Fruit fly (Drosophila melanogaster) whole organism, embryonic: ENCODE results near the gene Fit2.

ENCODE experiments used
- CG10565 ChIP-seq: fragments of 200-800 bp; sonication (Bioruptor generic); optimal IDR thresholded peaks from 3 replicates; lab custom pipeline; 2016; ENCODE audit warnings: missing biosample characterization, mild to moderate bottlenecking, missing genetic modification characterization
- CG11085 ChIP-seq: fragments of 200-800 bp; sonication (Bioruptor generic); IDR thresholded peaks from 2 replicates; pipeline ENCODE4 v1.3.6; 2022; ENCODE audit warnings: missing biosample characterization, missing genetic modification characterization
- CG12744 ChIP-seq: fragments of 200-800 bp; sonication (Bioruptor generic); optimal IDR thresholded peaks from 2 replicates; lab custom pipeline; 2016; ENCODE audit warnings: missing biosample characterization, missing genetic modification characterization
- CG13287 ChIP-seq: fragments of 200-800 bp; sonication (Bioruptor generic); IDR thresholded peaks from 2 replicates; pipeline ENCODE4 v1.3.6; 2022; ENCODE audit warnings: missing biosample characterization, missing genetic modification characterization; ENCODE audit not compliant: partially characterized antibody
- CG14050 ChIP-seq: fragments of 200-800 bp; sonication (Bioruptor generic); IDR thresholded peaks from 3 replicates; pipeline ENCODE4 v1.3.6; 2022; ENCODE audit warnings: missing biosample characterization, missing genetic modification characterization
- CG17186 ChIP-seq: fragments of 200-800 bp; sonication (Bioruptor generic); optimal IDR thresholded peaks from 3 replicates; lab custom pipeline; 2017; ENCODE audit warnings: missing biosample characterization, missing genetic modification reagents, missing genetic modification characterization
- CG18619 ChIP-seq: fragments of 200-800 bp; sonication (Bioruptor generic); optimal IDR thresholded peaks from 3 replicates; lab custom pipeline; 2017; ENCODE audit warnings: missing biosample characterization, mild to moderate bottlenecking, missing genetic modification characterization
- CG2199 ChIP-seq: fragments of 200-800 bp; sonication (Bioruptor generic); IDR thresholded peaks from 3 replicates; pipeline ENCODE4 v1.3.6; 2022; ENCODE audit warnings: missing biosample characterization, missing genetic modification characterization
- CG2202 ChIP-seq: fragments of 200-800 bp; sonication (Bioruptor generic); optimal IDR thresholded peaks from 2 replicates; lab custom pipeline; 2018; ENCODE audit warnings: missing biosample characterization, mild to moderate bottlenecking, missing genetic modification characterization
- CG2712 ChIP-seq: fragments of 200-800 bp; optimal IDR thresholded peaks from 3 replicates; lab custom pipeline; 2019; ENCODE audit warnings: missing biosample characterization, mild to moderate bottlenecking, missing genetic modification characterization, moderate library complexity
- CG30431 ChIP-seq: fragments of 200-800 bp; sonication (Bioruptor generic); optimal IDR thresholded peaks from 2 replicates; lab custom pipeline; 2017; ENCODE audit warnings: missing biosample characterization, missing genetic modification characterization
- CG3407 ChIP-seq: fragments of 200-800 bp; sonication (Bioruptor generic); optimal IDR thresholded peaks from 2 replicates; lab custom pipeline; 2018; ENCODE audit warnings: missing biosample characterization, mild to moderate bottlenecking, missing genetic modification characterization
- CG3726 ChIP-seq: fragments of 200-800 bp; sonication (Bioruptor generic); IDR thresholded peaks from 3 replicates; pipeline ENCODE4, ENCODE4 v1.3.6; 2022; ENCODE audit warnings: missing biosample characterization, missing genetic modification characterization
- CG3838 ChIP-seq: fragments of 200-800 bp; sonication (Bioruptor generic); optimal IDR thresholded peaks from 3 replicates; lab custom pipeline; 2016; ENCODE audit warnings: missing biosample characterization, missing genetic modification characterization
- CG4617 ChIP-seq: fragments of 200-800 bp; sonication (Bioruptor generic); optimal IDR thresholded peaks from 3 replicates; lab custom pipeline; 2016; ENCODE audit warnings: missing biosample characterization, missing genetic modification characterization, borderline replicate concordance
- CG6854 ChIP-seq: fragments of 200-800 bp; sonication (Bioruptor generic); optimal IDR thresholded peaks from 3 replicates; lab custom pipeline; 2017; ENCODE audit warnings: missing biosample characterization, mild to moderate bottlenecking, missing genetic modification characterization
- CG7271 ChIP-seq: fragments of 200-800 bp; sonication (Bioruptor generic); optimal IDR thresholded peaks from 2 replicates; lab custom pipeline; 2018; ENCODE audit warnings: missing biosample characterization, mild to moderate bottlenecking, missing genetic modification characterization, moderate library complexity
- CG7556 ChIP-seq: fragments of 200-800 bp; sonication (Bioruptor generic); optimal IDR thresholded peaks from 2 replicates; lab custom pipeline; 2017; ENCODE audit warnings: missing biosample characterization, mild to moderate bottlenecking, missing genetic modification characterization
- CHES-1-like ChIP-seq: fragments of 200-800 bp; sonication (Bioruptor generic); optimal IDR thresholded peaks from 2 replicates; lab custom pipeline; 2016; ENCODE audit warnings: missing biosample characterization, missing genetic modification characterization
- Doc2 ChIP-seq: fragments of 200-800 bp; sonication (Bioruptor generic); IDR thresholded peaks from 2 replicates; pipeline ENCODE4 v1.3.6; 2022; ENCODE audit warnings: missing biosample characterization, missing genetic modification characterization
- Dp ChIP-seq: fragments of 200-800 bp; sonication (Bioruptor generic); optimal IDR thresholded peaks from 2 replicates; lab custom pipeline; 2018; ENCODE audit warnings: missing biosample characterization, mild to moderate bottlenecking, missing genetic modification characterization, moderate library complexity
- Hey ChIP-seq: fragments of 200-800 bp; sonication (Bioruptor generic); optimal IDR thresholded peaks from 3 replicates; lab custom pipeline; 2018; ENCODE audit warnings: missing biosample characterization, mild to moderate bottlenecking, missing genetic modification characterization
- HmgZ ChIP-seq: fragments of 200-800 bp; sonication (Bioruptor generic); optimal IDR thresholded peaks from 2 replicates; lab custom pipeline; 2018; ENCODE audit warnings: missing biosample characterization, mild to moderate bottlenecking, missing genetic modification characterization
- MBD-R2 ChIP-seq: fragments of 200-800 bp; sonication (Bioruptor generic); IDR thresholded peaks from 2 replicates; pipeline ENCODE4 v1.3.6; 2022; ENCODE audit warnings: missing biosample characterization, missing genetic modification characterization
- Max ChIP-seq: fragments of 200-800 bp; sonication (Bioruptor generic); optimal IDR thresholded peaks from 2 replicates; lab custom pipeline; 2016; ENCODE audit warnings: missing biosample characterization, mild to moderate bottlenecking, missing genetic modification characterization
- Med ChIP-seq: fragments of 200-800 bp; sonication (Bioruptor generic); peaks from one replicate; lab custom pipeline; 2016; ENCODE audit warnings: missing biosample characterization, missing genetic modification characterization, mild to moderate bottlenecking, inconsistent platforms, moderate library complexity
- Nf-YB ChIP-seq: fragments of 200-800 bp; sonication (Bioruptor generic); optimal IDR thresholded peaks from 3 replicates; lab custom pipeline; 2019; ENCODE audit warnings: missing biosample characterization, mild to moderate bottlenecking, missing genetic modification characterization, moderate library complexity
- Poxn ChIP-seq: fragments of 200-800 bp; sonication (Bioruptor generic); IDR thresholded peaks from 2 replicates; pipeline ENCODE4 v1.3.6; 2022; ENCODE audit warnings: missing biosample characterization, missing genetic modification characterization
- Six4 ChIP-seq: fragments of 200-800 bp; sonication (Bioruptor generic); optimal IDR thresholded peaks from 2 replicates; lab custom pipeline; 2016; ENCODE audit warnings: missing biosample characterization, missing genetic modification characterization
- Xbp1 ChIP-seq: fragments of 200-800 bp; sonication (Bioruptor generic); optimal IDR thresholded peaks from 3 replicates; lab custom pipeline; 2016; ENCODE audit warnings: missing biosample characterization, mild to moderate bottlenecking, missing genetic modification characterization
- ase ChIP-seq: fragments of 200-800 bp; sonication (Bioruptor generic); IDR thresholded peaks from 3 replicates; pipeline ENCODE4 v1.3.6; 2022; ENCODE audit warnings: missing biosample characterization, missing genetic modification characterization
- cato ChIP-seq: fragments of 200-800 bp; sonication (Bioruptor generic); optimal IDR thresholded peaks from 2 replicates; lab custom pipeline; 2016; ENCODE audit warnings: missing biosample characterization, missing genetic modification characterization, borderline replicate concordance
- croc ChIP-seq: fragments of 200-800 bp; sonication (Bioruptor generic); conservative IDR thresholded peaks from 3 replicates; pipeline ENCODE4 v1.3.6; 2022; ENCODE audit warnings: missing biosample characterization, missing genetic modification characterization
- en ChIP-seq: fragments of 200-800 bp; sonication (Bioruptor generic); optimal IDR thresholded peaks from 2 replicates; lab custom pipeline; 2016; ENCODE audit warnings: missing biosample characterization, missing genetic modification characterization
- fu2 ChIP-seq: fragments of 200-800 bp; sonication (Bioruptor generic); optimal IDR thresholded peaks from 2 replicates; lab custom pipeline; 2016; ENCODE audit warnings: missing biosample characterization, missing genetic modification characterization
- gem ChIP-seq: fragments of 200-800 bp; sonication (Bioruptor generic); optimal IDR thresholded peaks from 2 replicates; lab custom pipeline; 2019; ENCODE audit warnings: missing biosample characterization, mild to moderate bottlenecking, missing genetic modification characterization, moderate library complexity
- grn ChIP-seq: fragments of 200-800 bp; sonication (Bioruptor generic); optimal IDR thresholded peaks from 3 replicates; lab custom pipeline; 2017; ENCODE audit warnings: missing biosample characterization, missing genetic modification characterization
- her ChIP-seq: fragments of 200-800 bp; sonication (Bioruptor generic); optimal IDR thresholded peaks from 2 replicates; lab custom pipeline; 2016; ENCODE audit warnings: missing biosample characterization, missing genetic modification characterization
- jumu ChIP-seq: fragments of 200-800 bp; sonication (Bioruptor generic); optimal IDR thresholded peaks from 3 replicates; lab custom pipeline; 2016; ENCODE audit warnings: missing biosample characterization, missing genetic modification characterization
- klu ChIP-seq: fragments of 200-800 bp; sonication (Bioruptor generic); IDR thresholded peaks from 2 replicates; pipeline ENCODE4 v1.3.6; 2022; ENCODE audit warnings: missing biosample characterization, missing genetic modification characterization
- org-1 ChIP-seq: fragments of 200-800 bp; sonication (Bioruptor generic); optimal IDR thresholded peaks from 2 replicates; lab custom pipeline; 2017; ENCODE audit warnings: missing biosample characterization, missing genetic modification characterization
- pfk ChIP-seq: fragments of 200-800 bp; sonication (Bioruptor generic); optimal IDR thresholded peaks from 2 replicates; lab custom pipeline; 2018; ENCODE audit warnings: missing biosample characterization, mild to moderate bottlenecking, missing genetic modification characterization, moderate library complexity
- prd ChIP-seq, 3 experiments: fragments of >200 bp in 2 of 3; fragments of 200-800 bp in 1 of 3; sonication (Bioruptor generic) in 1 of 3; optimal IDR thresholded peaks in 2 of 3; IDR thresholded peaks in 1 of 3; 2 replicates in 2 of 3; 3 replicates in 1 of 3; pipeline versions ENCODE4 v1.3.6 to Lab custom; 2017 to 2022; ENCODE audit warnings: missing biosample characterization in 1 of 3, missing genetic modification characterization in 1 of 3
- shn ChIP-seq: fragments of 200-800 bp; sonication (Bioruptor generic); optimal IDR thresholded peaks from 3 replicates; lab custom pipeline; 2016; ENCODE audit warnings: missing biosample characterization, missing genetic modification characterization
- slou ChIP-seq: fragments of 200-800 bp; sonication (Bioruptor generic); optimal IDR thresholded peaks from 3 replicates; lab custom pipeline; 2016; ENCODE audit warnings: missing biosample characterization, missing genetic modification characterization
- sqz ChIP-seq: fragments of 200-800 bp; sonication (Bioruptor generic); optimal IDR thresholded peaks from 3 replicates; lab custom pipeline; 2018; ENCODE audit warnings: missing biosample characterization, mild to moderate bottlenecking, missing genetic modification characterization
- stwl ChIP-seq: fragments of 200-800 bp; sonication (Bioruptor generic); optimal IDR thresholded peaks from 3 replicates; lab custom pipeline; 2018; ENCODE audit warnings: missing biosample characterization, mild to moderate bottlenecking, missing genetic modification characterization, moderate library complexity
- unc-4 ChIP-seq: fragments of 200-800 bp; sonication (Bioruptor generic); IDR thresholded peaks from 2 replicates; pipeline ENCODE4 v1.3.6; 2022; ENCODE audit warnings: missing biosample characterization, missing genetic modification characterization; ENCODE audit not compliant: partially characterized antibody
- unpg ChIP-seq: fragments of 200-800 bp; sonication (Bioruptor generic); optimal IDR thresholded peaks from 3 replicates; lab custom pipeline; 2018; ENCODE audit warnings: missing biosample characterization, mild to moderate bottlenecking, missing genetic modification characterization, moderate library complexity

Fit2 gene

DNA sequence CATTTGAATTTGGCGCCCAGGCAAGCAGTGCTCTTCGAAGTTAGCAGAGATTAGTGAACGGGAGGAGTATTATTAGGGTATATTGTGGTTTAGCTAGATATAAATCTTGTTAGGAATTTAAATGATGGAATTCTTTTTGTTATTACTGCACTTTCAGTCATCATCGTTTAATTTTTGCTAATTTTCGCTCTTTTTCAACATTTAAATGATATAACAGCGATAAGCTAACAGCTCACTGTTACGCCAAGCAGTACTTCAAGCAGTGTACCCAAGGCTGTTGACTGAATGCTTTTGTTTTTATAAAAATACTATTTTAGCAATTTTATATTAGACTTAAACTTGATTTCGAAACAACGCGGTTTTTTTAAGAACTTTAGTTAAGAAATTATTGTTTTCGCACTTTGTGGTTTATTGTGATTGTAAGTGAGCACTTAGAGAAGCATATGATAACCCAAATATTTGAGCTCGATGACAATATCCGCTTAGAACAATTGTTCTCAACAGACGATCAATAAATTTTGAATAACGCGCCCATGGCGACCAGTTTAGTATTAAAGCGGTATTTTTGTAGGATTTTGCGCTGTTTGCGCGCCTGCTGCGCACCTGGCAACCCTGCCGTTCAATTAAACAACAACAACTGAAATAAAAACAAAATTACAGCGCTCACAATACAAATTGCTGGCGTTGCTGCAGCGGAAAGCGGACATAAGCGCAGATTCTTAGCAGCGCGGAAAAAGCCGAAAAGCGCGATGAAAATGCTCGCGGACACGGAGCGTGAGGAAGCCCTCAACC is 26.7 kb downstream of the Fit2 start (continued):
- TF ChIP-seq CG13287 (GFP tag; lab: Robert Waterston, UW) (peak; percentile 44), Doc2 (no peak), her (GFP tag; lab: Kevin White, UChicago) (no peak), CG14050 (GFP tag; lab: Robert Waterston, UW) (no peak), pfk (GFP tag; lab: Kevin White, UChicago) (no peak), HmgZ (tag; lab: Kevin White, UChicago) (no peak), klu (GFP tag; lab: Robert Waterston, UW) (no peak), Six4 (GFP tag; lab: Kevin White, UChicago) (no peak), Nf-YB (GFP tag; lab: Kevin White, UChicago) (no peak), CG4617 (GFP tag; lab: Kevin White, UChicago) (peak; percentile 70), CG10565 (no peak), grn (no peak), CG2712 (tag; lab: Kevin White, UChicago) (no peak), prd (optimal IDR thresholded peaks at IDR 0.05; lab: Kevin White, UChicago) (no peak), prd (GFP tag; IDR thresholded peaks at IDR 0.05; lab: Robert Waterston, UW) (no peak), CG6854 (GFP tag; lab: Kevin White, UChicago) (no peak), croc (GFP tag; lab: Robert Waterston, UW) (no peak), unc-4 (peak; percentile 22; the same call in 1 of the 2 replicates), Xbp1 (GFP tag; lab: Kevin White, UChicago) (no peak), CG2199 (0 out of 3 replicates have a peak, but pooled peaks have one; percentile 8), CG3407 (no peak), Med (GFP tag; lab: Kevin White, UChicago) (peak; percentile 49), en (GFP tag; lab: Kevin White, UChicago) (no peak), CHES-1-like (GFP tag; lab: Kevin White, UChicago) (no peak), CG2202 (tag; lab: Kevin White, UChicago) (no peak), ase (GFP tag; lab: Robert Waterston, UW) (no peak), unpg (GFP tag; lab: Kevin White, UChicago) (no peak), Max (no peak), sqz (GFP tag; lab: Kevin White, UChicago) (no peak), shn (GFP tag; lab: Kevin White, UChicago) (no peak), stwl (tag; lab: Kevin White, UChicago) (peak; percentile 10), slou (no peak), jumu (no peak), CG12744 (no peak), CG17186 (peak; percentile 97), org-1 (GFP tag; lab: Kevin White, UChicago) (no peak), CG3726 (no peak), CG11085 (no peak), Poxn (GFP tag; lab: Robert Waterston, UW) (no peak), CG7271 (tag; lab: Kevin White, UChicago) (peak; percentile 6), gem (tag; lab: Kevin White, UChicago) (peak; percentile 10), Hey (tag; lab: Kevin White, UChicago) (no peak), CG30431 (GFP tag; lab: Kevin White, UChicago) (no peak), CG7556 (GFP tag; lab: Kevin White, UChicago) (no peak), Dp (GFP tag; lab: Kevin White, UChicago) (peak; percentile 84), MBD-R2 (peak; percentile 58; the same call in 1 of the 2 replicates), CG18619 (GFP tag; lab: Kevin White, UChicago) (no peak), cato (GFP tag; lab: Kevin White, UChicago) (no peak), fu2 (GFP tag; lab: Kevin White, UChicago) (no peak), CG3838 (GFP tag; lab: Kevin White, UChicago) (no peak)
